Worm (Caenorhabditis elegans): Measurements from ENCODE around the gene cutl-18.

DNA sequence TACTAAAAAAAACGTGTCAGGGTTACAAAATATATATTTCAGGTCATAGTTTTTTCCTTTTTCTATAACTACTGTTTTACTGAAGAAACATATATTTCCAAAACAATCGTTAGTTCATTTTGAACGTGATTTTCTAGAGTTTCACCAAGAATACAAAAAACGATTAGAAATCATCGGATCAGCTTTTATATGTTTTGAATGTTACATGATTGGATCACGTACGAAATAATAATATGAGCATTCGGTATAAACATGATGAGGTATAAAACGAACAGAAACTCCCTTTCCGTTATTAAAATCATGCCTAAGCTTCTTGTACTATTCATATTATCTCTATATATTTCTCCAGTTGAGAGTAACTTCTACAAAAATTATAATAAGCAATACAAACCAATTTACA is 43.9 kb downstream of the cutl-18 start, which contains the start of gene clec-223:
- no peak for TF ChIP-seq klf-2 (GFP tag; conservative IDR thresholded peaks at IDR 0.05)
- TF ChIP-seq ztf-29 (GFP tag; IDR thresholded peaks at IDR 0.05) = no peak
- TF ChIP-seq med-1 (GFP tag; optimal IDR thresholded peaks at IDR 0.05; ENCODE audit: insufficient read depth) = no peak
- no peak for TF ChIP-seq flt-1 (GFP tag; IDR thresholded peaks at IDR 0.05)
- no peak for TF ChIP-seq cog-1 (tag; optimal IDR thresholded peaks at IDR 0.05)
- no peak for TF ChIP-seq ref-1 (GFP tag; conservative IDR thresholded peaks at IDR 0.05)
- no peak for TF ChIP-seq tab-1 (GFP tag; IDR thresholded peaks at IDR 0.05)
- TF ChIP-seq T22C8.4 (GFP tag; IDR thresholded peaks at IDR 0.05) = no peak

All from whole organism, midembryonic.